Worm (Caenorhabditis elegans): ENCODE data around the gene str-113.

str-113 gene

DNA sequence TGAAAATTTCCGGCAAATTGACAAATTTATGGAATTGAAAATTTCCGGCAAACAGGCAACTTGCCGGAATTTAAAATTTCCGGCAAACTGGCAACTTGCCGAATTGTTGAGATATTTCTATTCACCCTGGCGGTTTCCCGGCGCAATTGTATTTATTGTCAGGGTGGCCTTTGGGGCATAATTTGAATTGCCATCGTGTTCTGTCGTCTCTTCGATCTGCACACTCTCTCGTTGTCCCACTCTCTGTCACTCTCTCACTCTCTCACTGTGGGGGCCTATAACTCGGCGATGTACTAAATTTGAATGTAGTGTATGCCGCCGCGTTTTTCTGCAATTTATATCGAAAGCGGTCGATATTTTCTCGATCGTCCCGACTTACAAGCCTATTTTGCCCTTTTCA is 36.2 kb upstream of the str-113 start:
- TF ChIP-seq unc-39 (tag; optimal IDR thresholded peaks at IDR 0.05) = no peak
- TF ChIP-seq nhr-23 (tag; optimal IDR thresholded peaks at IDR 0.05) = peak; percentile 1

- TF ChIP-seq nhr-28 (tag; optimal IDR thresholded peaks at IDR 0.05) (no peak), ceh-82 (tag; optimal IDR thresholded peaks at IDR 0.05) (no peak), nhr-67 (tag; optimal IDR thresholded peaks at IDR 0.05) (no peak), lin-15B (tag; optimal IDR thresholded peaks at IDR 0.05) (no peak), fkh-2 (tag; optimal IDR thresholded peaks at IDR 0.05) (no peak), R02D3.7 (tag; optimal IDR thresholded peaks at IDR 0.05) (no peak), unc-62 (GFP tag; optimal IDR thresholded peaks at IDR 0.05) (no peak), zag-1 (tag; optimal IDR thresholded peaks at IDR 0.05) (no peak), nhr-77 (tag; optimal IDR thresholded peaks at IDR 0.05) (no peak), ztf-11 (tag; optimal IDR thresholded peaks at IDR 0.05) (no peak)
Measured at ce11 chrV:3698497-3698896, 31.7 kb upstream of the str-113 start.

- no peak for TF ChIP-seq nhr-237 (tag; optimal IDR thresholded peaks at IDR 0.05)
- no peak for TF ChIP-seq egl-5 (tag; optimal IDR thresholded peaks at IDR 0.05)
- TF ChIP-seq fos-1 (tag; optimal IDR thresholded peaks at IDR 0.05) = no peak
- peak; percentile 37 for TF ChIP-seq jun-1 (tag; optimal IDR thresholded peaks at IDR 0.05)
- TF ChIP-seq pha-4 (tag; optimal IDR thresholded peaks at IDR 0.05) = peak; percentile 14
- no peak for TF ChIP-seq aly-2 (tag; optimal IDR thresholded peaks at IDR 0.05)
- no peak for TF ChIP-seq daf-12 (tag; optimal IDR thresholded peaks at IDR 0.05)
- TF ChIP-seq ceh-16 (tag; optimal IDR thresholded peaks at IDR 0.05) = no peak
- TF ChIP-seq unc-39 (tag; optimal IDR thresholded peaks at IDR 0.05) = no peak
- peak; percentile 59 for TF ChIP-seq pqm-1 (tag; optimal IDR thresholded peaks at IDR 0.05)
- TF ChIP-seq nfya-1 (tag; optimal IDR thresholded peaks at IDR 0.05; ENCODE audit: insufficient read depth) = peak; percentile 8
- TF ChIP-seq elt-2 (tag; optimal IDR thresholded peaks at IDR 0.05) = peak; percentile 98
Measured at ce11 chrV:3697071-3697470, 30.3 kb upstream of the str-113 start.

- TF ChIP-seq nfya-1 (tag; optimal IDR thresholded peaks at IDR 0.05; ENCODE audit: insufficient read depth) = peak; percentile 11
- TF ChIP-seq egl-5 (tag; optimal IDR thresholded peaks at IDR 0.05) = no peak
Measured at ce11 chrV:3695254-3695653, 28.5 kb upstream of the str-113 start.

DNA sequence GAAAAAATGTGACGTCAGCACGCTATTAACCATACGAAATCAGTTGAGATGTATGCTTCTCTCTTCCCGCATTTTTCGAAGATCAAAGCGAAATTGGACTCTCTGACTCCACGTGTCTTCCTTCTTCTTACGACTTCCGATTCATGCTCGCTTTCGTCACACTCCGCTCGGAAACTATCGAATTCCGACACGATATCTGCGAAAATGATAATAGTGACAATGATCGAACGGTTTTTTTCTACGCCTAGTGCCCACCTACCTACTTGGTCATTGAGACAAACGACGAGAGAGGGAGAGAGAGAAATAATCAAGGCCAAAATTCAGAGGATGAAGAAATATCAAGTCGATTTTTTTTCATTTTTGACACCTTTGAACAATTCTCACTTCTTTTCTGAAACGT is 26.9 kb upstream of the str-113 start:
- TF ChIP-seq nhr-23 (tag; optimal IDR thresholded peaks at IDR 0.05) (no peak), nhr-25 (tag; optimal IDR thresholded peaks at IDR 0.05) (no peak), nhr-76 (tag; optimal IDR thresholded peaks at IDR 0.05) (no peak)

DNA sequence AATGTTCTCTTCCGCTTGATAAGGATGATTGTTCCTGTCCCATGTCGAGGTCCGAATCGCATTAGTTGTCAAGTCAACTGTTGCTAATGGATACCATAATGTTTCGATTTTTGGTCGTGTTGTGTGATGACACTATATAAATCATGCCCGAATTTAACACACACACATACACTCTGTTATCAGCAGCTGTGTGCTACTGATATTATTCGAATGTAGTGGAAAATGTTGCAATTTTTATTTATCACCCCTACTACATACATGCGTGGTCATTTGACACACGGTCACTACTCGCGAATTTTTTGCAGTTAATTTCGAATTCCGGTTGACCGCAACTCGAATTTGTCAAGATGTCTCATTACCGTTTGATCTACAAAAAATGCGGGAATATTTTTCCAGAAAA is 25.8 kb upstream of the str-113 start:
- TF ChIP-seq nhr-67 (tag; optimal IDR thresholded peaks at IDR 0.05) (no peak), pqm-1 (tag; optimal IDR thresholded peaks at IDR 0.05) (peak; percentile 50), ceh-16 (tag; optimal IDR thresholded peaks at IDR 0.05) (no peak), hmg-11 (tag; optimal IDR thresholded peaks at IDR 0.05) (no peak), tbx-2 (tag; optimal IDR thresholded peaks at IDR 0.05) (no peak), unc-39 (tag; optimal IDR thresholded peaks at IDR 0.05) (no peak), elt-2 (tag; optimal IDR thresholded peaks at IDR 0.05) (peak; percentile 56), elt-1 (tag; optimal IDR thresholded peaks at IDR 0.05) (no peak), ztf-11 (tag; optimal IDR thresholded peaks at IDR 0.05) (no peak)

DNA sequence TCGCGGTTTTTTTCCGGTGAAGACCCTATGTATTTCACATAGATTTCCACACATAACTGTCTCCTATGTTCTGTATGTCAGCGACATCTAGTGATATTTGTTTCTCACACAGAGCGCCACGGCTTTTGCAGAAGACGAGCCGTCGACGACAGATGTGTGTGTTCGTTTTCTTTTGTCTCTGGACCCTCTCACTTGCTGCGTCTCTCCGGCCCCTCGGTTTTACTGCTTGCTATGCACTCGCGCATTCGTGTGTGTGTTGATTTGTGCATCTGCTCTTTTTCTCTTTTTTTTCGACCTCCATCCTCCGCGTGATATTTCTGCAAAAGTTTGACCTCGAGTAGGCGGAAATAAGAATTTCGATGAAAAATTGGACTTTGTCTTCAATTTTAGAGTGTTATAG is 21.9 kb upstream of the str-113 start:
- TF ChIP-seq nhr-237 (tag; optimal IDR thresholded peaks at IDR 0.05) = no peak
- TF ChIP-seq eor-1 (tag; optimal IDR thresholded peaks at IDR 0.05) = no peak
- TF ChIP-seq lsy-12 (tag; optimal IDR thresholded peaks at IDR 0.05) = no peak
- peak; percentile 46 for TF ChIP-seq lin-39 (tag; optimal IDR thresholded peaks at IDR 0.05)
- TF ChIP-seq egl-27 (tag; optimal IDR thresholded peaks at IDR 0.05) = no peak
- TF ChIP-seq lin-15B (tag; optimal IDR thresholded peaks at IDR 0.05) = peak; percentile 29
- TF ChIP-seq nfya-1 (tag; optimal IDR thresholded peaks at IDR 0.05; ENCODE audit: insufficient read depth) = peak; percentile 59
- no peak for TF ChIP-seq fkh-10 (GFP tag; optimal IDR thresholded peaks at IDR 0.05)
- no peak for TF ChIP-seq R02D3.7 (tag; optimal IDR thresholded peaks at IDR 0.05)
- TF ChIP-seq nhr-11 (tag; optimal IDR thresholded peaks at IDR 0.05) = no peak
- TF ChIP-seq sea-2 (GFP tag; optimal IDR thresholded peaks at IDR 0.05) = no peak
- no peak for TF ChIP-seq elt-1 (tag; optimal IDR thresholded peaks at IDR 0.05)
- no peak for TF ChIP-seq ceh-9 (tag; optimal IDR thresholded peaks at IDR 0.05)
- TF ChIP-seq tbx-2 (tag; optimal IDR thresholded peaks at IDR 0.05) = no peak
- no peak for TF ChIP-seq zag-1 (tag; optimal IDR thresholded peaks at IDR 0.05)
- TF ChIP-seq hmg-11 (tag; optimal IDR thresholded peaks at IDR 0.05) = peak; percentile 52
